Worm (Caenorhabditis elegans) whole organism, L4/young adult: ENCODE measurements around the gene F28H6.8.

Source experiments
- dao-5 ChIP-seq: sonication (generic microtip); optimal IDR thresholded peaks from 2 replicates; lab custom pipeline; 2016; ENCODE audit warnings: missing genotype, missing genetic modification characterization, moderate library complexity, missing compliant biosample characterization
- him-1 ChIP-seq: sonication (generic microtip); optimal IDR thresholded peaks from 2 replicates; lab custom pipeline; 2016; ENCODE audit warnings: missing genotype, missing genetic modification reagents, missing genetic modification characterization, missing compliant biosample characterization

DNA sequence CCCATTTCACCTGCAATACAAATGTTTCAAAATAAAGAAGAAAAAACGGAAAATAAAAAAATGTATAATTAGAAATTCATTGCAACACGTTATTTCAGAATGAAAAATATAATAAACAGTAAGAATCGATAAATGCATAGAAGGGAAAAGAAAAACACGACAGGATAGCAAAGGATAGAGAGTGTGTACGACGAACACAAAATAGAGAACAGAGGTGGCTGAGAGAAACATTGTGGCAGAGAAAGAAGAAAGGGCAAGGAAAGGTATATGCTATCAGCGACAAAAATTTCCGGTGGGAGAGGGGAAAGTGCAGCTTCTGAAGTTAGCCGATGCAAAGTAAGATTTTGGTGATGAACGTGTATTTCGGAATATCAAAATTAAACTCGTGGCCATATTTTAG lies 8.3 kb downstream of the F28H6.8 start, which contains the start of gene F28H6.6:
- TF ChIP-seq him-1 (tag; lab: Kevin White, UChicago) (no peak), dao-5 (tag; lab: Kevin White, UChicago) (no peak)
